Worm (Caenorhabditis elegans) whole organism, L3 larva: ENCODE measurements around the gene ZK1067.4.
A peak's percentile ranks its signal among the peaks of the same experiment; 100 is the strongest.

ENCODE experiments used
- R02D3.7 ChIP-seq: fragments of 150-350 bp; optimal IDR thresholded peaks from 2 replicates; lab custom pipeline; 2014; ENCODE audit warnings: missing biosample characterization, missing genetic modification characterization
- ZK546.5 ChIP-seq: sonication (generic microtip); optimal IDR thresholded peaks from 2 replicates; lab custom pipeline; 2017; ENCODE audit warnings: missing biosample characterization, missing genetic modification characterization
- aly-2 ChIP-seq: fragments of 150-350 bp; optimal IDR thresholded peaks from 2 replicates; lab custom pipeline; 2014; ENCODE audit warnings: missing biosample characterization, missing genetic modification characterization
- ceh-16 ChIP-seq: sonication (generic microtip); optimal IDR thresholded peaks from 2 replicates; lab custom pipeline; 2017; ENCODE audit warnings: missing biosample characterization, missing genetic modification characterization
- ceh-28 ChIP-seq: fragments of 150-350 bp; optimal IDR thresholded peaks from 2 replicates; lab custom pipeline; 2014; ENCODE audit warnings: missing biosample characterization, missing genetic modification reagents, missing genetic modification characterization
- ceh-82 ChIP-seq: fragments of 150-350 bp; optimal IDR thresholded peaks from 2 replicates; lab custom pipeline; 2014; ENCODE audit warnings: missing biosample characterization, missing genetic modification characterization
- ceh-9 ChIP-seq: sonication (generic microtip); optimal IDR thresholded peaks from 2 replicates; lab custom pipeline; 2018; ENCODE audit warnings: missing biosample characterization, missing genetic modification characterization
- daf-12 ChIP-seq: fragments of 150-350 bp; optimal IDR thresholded peaks from 2 replicates; lab custom pipeline; 2014; ENCODE audit warnings: missing biosample characterization, missing genetic modification reagents, missing genetic modification characterization
- egl-27 ChIP-seq: sonication (generic microtip); optimal IDR thresholded peaks from 4 replicates; lab custom pipeline; 2017; ENCODE audit warnings: missing biosample characterization, missing genetic modification reagents, missing genetic modification characterization
- elt-1 ChIP-seq: fragments of 150-350 bp; optimal IDR thresholded peaks from 2 replicates; lab custom pipeline; 2014; ENCODE audit warnings: missing biosample characterization, missing genetic modification characterization
- elt-2 ChIP-seq: sonication (generic microtip); optimal IDR thresholded peaks from 2 replicates; lab custom pipeline; 2016; ENCODE audit warnings: missing genetic modification reagents, mild to moderate bottlenecking, missing genetic modification characterization, missing compliant biosample characterization
- elt-3 ChIP-seq, 3 experiments: fragments of 150-350 bp in 1 of 3; sonication (generic microtip) in 2 of 3; optimal IDR thresholded peaks; 2 replicates in 2 of 3; 4 replicates in 1 of 3; lab custom pipeline; 2014 to 2017; ENCODE audit warnings: missing biosample characterization in 3 of 3, missing genetic modification characterization in 3 of 3
- eor-1 ChIP-seq, 2 experiments: fragments of 150-350 bp; optimal IDR thresholded peaks; 2 replicates each; lab custom pipeline; 2014 to 2018; ENCODE audit warnings: missing biosample characterization in 2 of 2, missing genetic modification characterization in 2 of 2
- fkh-10 ChIP-seq: sonication (generic microtip); optimal IDR thresholded peaks from 2 replicates; lab custom pipeline; 2017; ENCODE audit warnings: missing biosample characterization, missing genetic modification reagents, missing genetic modification characterization
- fos-1 ChIP-seq: fragments of 150-350 bp; optimal IDR thresholded peaks from 2 replicates; lab custom pipeline; 2014; ENCODE audit warnings: missing biosample characterization, missing genetic modification characterization
- hmg-11 ChIP-seq: sonication (generic microtip); optimal IDR thresholded peaks from 2 replicates; lab custom pipeline; 2016; ENCODE audit warnings: missing genetic modification characterization, missing compliant biosample characterization
- jun-1 ChIP-seq: fragments of 150-350 bp; optimal IDR thresholded peaks from 2 replicates; lab custom pipeline; 2014; ENCODE audit warnings: missing biosample characterization, missing genetic modification reagents, missing genetic modification characterization
- lin-15B ChIP-seq: fragments of 150-350 bp; optimal IDR thresholded peaks from 2 replicates; lab custom pipeline; 2014; ENCODE audit warnings: missing biosample characterization, missing genetic modification characterization
- lsy-12 ChIP-seq: sonication (generic microtip); optimal IDR thresholded peaks from 2 replicates; lab custom pipeline; 2016; ENCODE audit warnings: mild to moderate bottlenecking, missing genetic modification characterization, missing compliant biosample characterization
- mdl-1 ChIP-seq: fragments of 150-350 bp; optimal IDR thresholded peaks from 2 replicates; lab custom pipeline; 2014; ENCODE audit warnings: missing biosample characterization, missing genetic modification characterization
- mml-1 ChIP-seq: fragments of 150-350 bp; sonication (generic microtip); optimal IDR thresholded peaks from 3 replicates; lab custom pipeline; 2014; ENCODE audit warnings: missing biosample characterization, missing genetic modification characterization
- nhr-11 ChIP-seq: fragments of 150-350 bp; optimal IDR thresholded peaks from 2 replicates; lab custom pipeline; 2014; ENCODE audit warnings: missing biosample characterization, missing genetic modification characterization
- nhr-12 ChIP-seq: fragments of 150-350 bp; optimal IDR thresholded peaks from 2 replicates; lab custom pipeline; 2014; ENCODE audit warnings: missing biosample characterization, missing genetic modification characterization
- nhr-23 ChIP-seq: fragments of 150-350 bp; optimal IDR thresholded peaks from 2 replicates; lab custom pipeline; 2014; ENCODE audit warnings: missing biosample characterization, missing genetic modification reagents, missing genetic modification characterization
- nhr-237 ChIP-seq: fragments of 150-350 bp; optimal IDR thresholded peaks from 2 replicates; lab custom pipeline; 2014; ENCODE audit warnings: missing biosample characterization, missing genetic modification characterization
- nhr-25 ChIP-seq: sonication (generic microtip); optimal IDR thresholded peaks from 2 replicates; lab custom pipeline; 2017; ENCODE audit warnings: missing biosample characterization, missing genetic modification characterization
- nhr-28 ChIP-seq: fragments of 150-350 bp; optimal IDR thresholded peaks from 2 replicates; lab custom pipeline; 2014; ENCODE audit warnings: missing biosample characterization, missing genetic modification characterization
- nhr-43 ChIP-seq: sonication (generic microtip); optimal IDR thresholded peaks from 2 replicates; lab custom pipeline; 2016; ENCODE audit warnings: mild to moderate bottlenecking, missing genetic modification characterization, missing compliant biosample characterization; ENCODE audit not compliant: poor library complexity, severe bottlenecking
- nhr-76 ChIP-seq: fragments of 150-350 bp; sonication (generic microtip); optimal IDR thresholded peaks from 5 replicates; lab custom pipeline; 2014; ENCODE audit warnings: missing biosample characterization, missing genetic modification characterization
- nhr-77 ChIP-seq: fragments of 150-350 bp; optimal IDR thresholded peaks from 2 replicates; lab custom pipeline; 2014; ENCODE audit warnings: missing biosample characterization, missing genetic modification characterization
- pha-4 ChIP-seq: fragments of 150-350 bp; optimal IDR thresholded peaks from 2 replicates; lab custom pipeline; 2014; ENCODE audit warnings: missing biosample characterization, missing genetic modification reagents, missing genetic modification characterization
- sea-2 ChIP-seq: fragments of 150-350 bp; sonication (generic microtip); optimal IDR thresholded peaks from 4 replicates; lab custom pipeline; 2014; ENCODE audit warnings: missing biosample characterization, missing genetic modification reagents, missing genetic modification characterization
- skn-1 ChIP-seq: fragments of 150-350 bp; optimal IDR thresholded peaks from 2 replicates; lab custom pipeline; 2014; ENCODE audit warnings: missing biosample characterization, missing genetic modification characterization
- snpc-4 ChIP-seq: fragments of 150-350 bp; optimal IDR thresholded peaks from 2 replicates; lab custom pipeline; 2014; ENCODE audit warnings: missing biosample characterization, missing genetic modification characterization
- unc-39 ChIP-seq: sonication (generic microtip); optimal IDR thresholded peaks from 4 replicates; lab custom pipeline; 2017; ENCODE audit warnings: missing biosample characterization, missing genetic modification characterization
- unc-62 ChIP-seq: fragments of 150-350 bp; sonication (generic microtip); optimal IDR thresholded peaks from 4 replicates; lab custom pipeline; 2014; ENCODE audit warnings: missing biosample characterization, missing genetic modification reagents, missing genetic modification characterization
- zag-1 ChIP-seq: fragments of 150-350 bp; optimal IDR thresholded peaks from 2 replicates; lab custom pipeline; 2014; ENCODE audit warnings: missing biosample characterization, missing genetic modification characterization
- ztf-11 ChIP-seq: fragments of 150-350 bp; optimal IDR thresholded peaks from 2 replicates; lab custom pipeline; 2014; ENCODE audit warnings: missing biosample characterization, missing genetic modification characterization
- ztf-4 ChIP-seq: fragments of 150-350 bp; optimal IDR thresholded peaks from 2 replicates; lab custom pipeline; 2014; ENCODE audit warnings: missing biosample characterization, missing genetic modification characterization

The ZK1067.4 gene

ce11 chrII:9251529-9251928, 41.4 kb downstream of the ZK1067.4 start:
- TF ChIP-seq nhr-76 (no peak), fos-1 (tag; lab: Kevin White, UChicago) (no peak), ceh-16 (tag; lab: Kevin White, UChicago) (no peak), nhr-25 (tag; lab: Kevin White, UChicago) (peak; percentile 19), R02D3.7 (tag; lab: Kevin White, UChicago) (no peak), ceh-82 (no peak), ztf-4 (tag; lab: Kevin White, UChicago) (no peak)

ce11 chrII:9254187-9254586, 44.0 kb downstream of the ZK1067.4 start, which contains the start of gene nlp-82:
nlp-82 (minus strand) TSS chrII:9254287.
- TF ChIP-seq mml-1 (tag; lab: Kevin White, UChicago), result no peak
- TF ChIP-seq unc-62 (GFP tag; lab: Kevin White, UChicago), result no peak
- TF ChIP-seq nhr-237 (tag; lab: Kevin White, UChicago), result no peak
- TF ChIP-seq jun-1 (tag; lab: Kevin White, UChicago), result no peak
- no peak for TF ChIP-seq ceh-82
- no peak for TF ChIP-seq pha-4 (tag; lab: Kevin White, UChicago)
- TF ChIP-seq ceh-28, result no peak
- no peak for TF ChIP-seq nhr-11 (tag; lab: Kevin White, UChicago)
- TF ChIP-seq ceh-16 (tag; lab: Kevin White, UChicago), result no peak
- TF ChIP-seq elt-1 (tag; lab: Kevin White, UChicago), result no peak
- no peak for TF ChIP-seq nhr-12
- no peak for TF ChIP-seq ztf-11 (tag; lab: Kevin White, UChicago)
- no peak for TF ChIP-seq zag-1 (tag; lab: Kevin White, UChicago)
- no peak for TF ChIP-seq nhr-77
- TF ChIP-seq lsy-12 (tag; lab: Kevin White, UChicago), result no peak
- no peak for TF ChIP-seq snpc-4 (tag; lab: Kevin White, UChicago)
- no peak for TF ChIP-seq nhr-23 (tag; lab: Kevin White, UChicago)
- no peak for TF ChIP-seq mdl-1
- no peak for TF ChIP-seq egl-27 (tag; lab: Kevin White, UChicago)
- TF ChIP-seq unc-39 (tag; lab: Kevin White, UChicago), result no peak

- no peak for TF ChIP-seq elt-2
- TF ChIP-seq nhr-28 (tag; lab: Kevin White, UChicago), result no peak
- no peak for TF ChIP-seq ceh-9 (tag; lab: Kevin White, UChicago)
- TF ChIP-seq daf-12, result no peak
- TF ChIP-seq nhr-43 (tag; lab: Kevin White, UChicago), result no peak
- TF ChIP-seq jun-1 (tag; lab: Kevin White, UChicago), result no peak
- no peak for TF ChIP-seq mml-1 (tag; lab: Kevin White, UChicago)
- no peak for TF ChIP-seq aly-2 (tag; lab: Kevin White, UChicago)
- no peak for TF ChIP-seq lin-15B (tag; lab: Kevin White, UChicago)
These were observed 47.9 kb downstream of the ZK1067.4 start for ce11 chrII:9258034-9258556.

- no peak for TF ChIP-seq ztf-4 (tag; lab: Kevin White, UChicago)
- TF ChIP-seq snpc-4 (tag; lab: Kevin White, UChicago), result no peak
- TF ChIP-seq nhr-28 (tag; lab: Kevin White, UChicago), result no peak
- no peak for TF ChIP-seq skn-1
- TF ChIP-seq sea-2 (GFP tag; lab: Kevin White, UChicago), result no peak
- no peak for TF ChIP-seq elt-3 (tag; optimal IDR thresholded peaks at IDR 0.05; lab: Kevin White, UChicago)
- no peak for TF ChIP-seq ZK546.5 (tag; lab: Kevin White, UChicago)
- TF ChIP-seq ceh-28, result no peak
- no peak for TF ChIP-seq zag-1 (tag; lab: Kevin White, UChicago)
- TF ChIP-seq eor-1 (tag; optimal IDR thresholded peaks at IDR 0.05; lab: Kevin White, UChicago), result no peak
- TF ChIP-seq fkh-10 (GFP tag; lab: Kevin White, UChicago), result no peak
- no peak for TF ChIP-seq hmg-11 (tag; lab: Kevin White, UChicago)
- no peak for TF ChIP-seq ceh-82
These were observed 48.4 kb downstream of the ZK1067.4 start for ce11 chrII:9258566-9258965.
